Worm (Caenorhabditis elegans) whole organism, L4 larva: ENCODE results near the gene nsy-7.

ENCODE experiments used
- F10B5.3 ChIP-seq: sonication (generic microtip); optimal IDR thresholded peaks from 2 replicates; lab custom pipeline; 2016; ENCODE audit warnings: mild to moderate bottlenecking, missing genetic modification characterization, missing compliant biosample characterization
- F49E8.2 ChIP-seq: sonication (generic microtip); optimal IDR thresholded peaks from 2 replicates; lab custom pipeline; 2016; ENCODE audit warnings: missing compliant biosample characterization, mild to moderate bottlenecking, missing genetic modification characterization, borderline replicate concordance
- T26A8.4 ChIP-seq: fragments of 200-800 bp; sonication (Bioruptor generic); IDR thresholded peaks from 2 replicates; pipeline ENCODE4 v1.3.6; 2022; ENCODE audit warnings: missing genetic modification characterization, missing compliant biosample characterization
- aha-1 ChIP-seq: fragments of 150-350 bp; peaks from one replicate; lab custom pipeline; 2014; ENCODE audit warnings: missing biosample characterization, missing genetic modification characterization
- aly-2 ChIP-seq: sonication (generic microtip); optimal IDR thresholded peaks from 2 replicates; lab custom pipeline; 2018; ENCODE audit warnings: missing biosample characterization, missing genetic modification characterization
- ceh-28 ChIP-seq: fragments of 150-350 bp; optimal IDR thresholded peaks from 2 replicates; lab custom pipeline; 2014; ENCODE audit warnings: missing biosample characterization, missing genetic modification reagents, missing genetic modification characterization
- ceh-62 ChIP-seq: sonication (generic microtip); optimal IDR thresholded peaks from 2 replicates; lab custom pipeline; 2017; ENCODE audit warnings: missing biosample characterization, missing genetic modification characterization
- ceh-82 ChIP-seq: sonication (generic microtip); optimal IDR thresholded peaks from 2 replicates; lab custom pipeline; 2017; ENCODE audit warnings: missing biosample characterization, missing genetic modification characterization
- ces-1 ChIP-seq: fragments of 150-350 bp; sonication (generic microtip); optimal IDR thresholded peaks from 4 replicates; lab custom pipeline; 2014; ENCODE audit warnings: missing biosample characterization, missing genetic modification reagents, missing genetic modification characterization
- ctbp-1 ChIP-seq: fragments of 200-800 bp; sonication (Bioruptor generic); IDR thresholded peaks from 2 replicates; pipeline ENCODE4 v1.3.6; 2022; ENCODE audit warnings: missing genetic modification reagents, missing genetic modification characterization, missing compliant biosample characterization
- daf-19 ChIP-seq: fragments of 200-800 bp; sonication (Bioruptor generic); conservative IDR thresholded peaks from 2 replicates; pipeline ENCODE4 v1.3.6; 2022; ENCODE audit warnings: missing genetic modification characterization, missing compliant biosample characterization
- daf-8 ChIP-seq: fragments of 200-800 bp; sonication (Bioruptor generic); IDR thresholded peaks from 2 replicates; pipeline ENCODE4 v1.3.6; 2022; ENCODE audit warnings: missing genetic modification characterization, missing compliant biosample characterization
- dmd-6 ChIP-seq: fragments of 200-800 bp; sonication (Bioruptor generic); IDR thresholded peaks from 2 replicates; pipeline ENCODE4 v1.3.6; 2022; ENCODE audit warnings: missing genetic modification reagents, missing genetic modification characterization, missing compliant biosample characterization
- dmd-8 ChIP-seq: fragments of 200-800 bp; sonication (Bioruptor generic); IDR thresholded peaks from 2 replicates; pipeline ENCODE4 v1.3.6; 2022; ENCODE audit warnings: missing genetic modification characterization, missing compliant biosample characterization
- fkh-10 ChIP-seq: fragments of 150-350 bp; optimal IDR thresholded peaks from 2 replicates; lab custom pipeline; 2014; ENCODE audit warnings: missing biosample characterization, missing genetic modification reagents, missing genetic modification characterization
- gei-8 ChIP-seq: fragments of 200-800 bp; sonication (Bioruptor generic); optimal IDR thresholded peaks from 2 replicates; lab custom pipeline; 2018; ENCODE audit warnings: mild to moderate bottlenecking, missing genetic modification characterization, missing compliant biosample characterization
- hif-1 ChIP-seq, 2 experiments: sonication (generic microtip); optimal IDR thresholded peaks; 2 replicates each; lab custom pipeline; 2016 to 2017; ENCODE audit warnings: missing compliant biosample characterization in 2 of 2, missing genetic modification characterization in 2 of 2, missing genetic modification reagents in 2 of 2, missing genotype in 2 of 2, mild to moderate bottlenecking in 1 of 2
- hlh-30 ChIP-seq: sonication (generic microtip); optimal IDR thresholded peaks from 2 replicates; lab custom pipeline; 2017; ENCODE audit warnings: antibody characterized with exemption, mild to moderate bottlenecking, missing genetic modification characterization, missing compliant biosample characterization; ENCODE audit not compliant: insufficient read depth
- hmg-1.1 ChIP-seq: fragments of 200-800 bp; sonication (Bioruptor generic); IDR thresholded peaks from 2 replicates; pipeline ENCODE4 v1.3.6; 2022; ENCODE audit warnings: missing genetic modification reagents, missing genetic modification characterization, missing compliant biosample characterization
- lin-15B ChIP-seq: fragments of 150-350 bp; sonication (generic microtip); optimal IDR thresholded peaks from 3 replicates; lab custom pipeline; 2014; ENCODE audit warnings: missing biosample characterization, missing genetic modification characterization
- lir-3 ChIP-seq: sonication (generic microtip); optimal IDR thresholded peaks from 2 replicates; lab custom pipeline; 2016; ENCODE audit warnings: mild to moderate bottlenecking, missing genetic modification characterization, missing compliant biosample characterization
- lsy-2 ChIP-seq, 2 experiments: fragments of 150-350 bp in 1 of 2; sonication (generic microtip) in 1 of 2; optimal IDR thresholded peaks; 2 replicates each; lab custom pipeline; 2014 to 2017; ENCODE audit warnings: missing biosample characterization in 2 of 2, missing genetic modification characterization in 2 of 2
- madf-9 ChIP-seq: fragments of 200-800 bp; sonication (Bioruptor generic); conservative IDR thresholded peaks from 2 replicates; pipeline ENCODE4 v1.3.6; 2022; ENCODE audit warnings: missing genetic modification reagents, missing genetic modification characterization, missing compliant biosample characterization
- mdl-1 ChIP-seq, 2 experiments: fragments of 150-350 bp in 1 of 2; sonication (generic microtip) in 1 of 2; optimal IDR thresholded peaks; 2 replicates each; lab custom pipeline; 2014 to 2017; ENCODE audit warnings: missing biosample characterization in 2 of 2, missing genetic modification characterization in 2 of 2
- mep-1 ChIP-seq: fragments of 150-350 bp; sonication (generic microtip); optimal IDR thresholded peaks from 3 replicates; lab custom pipeline; 2014; ENCODE audit warnings: missing biosample characterization, missing genetic modification characterization
- mxl-3 ChIP-seq: fragments of 200-800 bp; sonication (Bioruptor generic); optimal IDR thresholded peaks from 2 replicates; lab custom pipeline; 2018; ENCODE audit warnings: mild to moderate bottlenecking, missing genetic modification characterization, missing compliant biosample characterization
- nhr-28 ChIP-seq: fragments of 150-350 bp; optimal IDR thresholded peaks from 2 replicates; lab custom pipeline; 2014; ENCODE audit warnings: missing biosample characterization, missing genetic modification characterization
- nhr-77 ChIP-seq: fragments of 150-350 bp; optimal IDR thresholded peaks from 2 replicates; lab custom pipeline; 2014; ENCODE audit warnings: missing biosample characterization, missing genetic modification characterization
- pqm-1 ChIP-seq: sonication (generic microtip); optimal IDR thresholded peaks from 2 replicates; lab custom pipeline; 2017; ENCODE audit warnings: missing biosample characterization, missing genetic modification characterization
- rbr-2 ChIP-seq: sonication (generic microtip); optimal IDR thresholded peaks from 2 replicates; lab custom pipeline; 2016; ENCODE audit warnings: missing genotype, missing genetic modification characterization, missing compliant biosample characterization
- saeg-2 ChIP-seq: fragments of 200-800 bp; sonication (Bioruptor generic); IDR thresholded peaks from 2 replicates; pipeline ENCODE4 v1.3.6; 2022; ENCODE audit warnings: missing genetic modification reagents, missing genetic modification characterization, missing compliant biosample characterization
- sdz-12 ChIP-seq: fragments of 200-800 bp; sonication (Bioruptor generic); optimal IDR thresholded peaks from 2 replicates; lab custom pipeline; 2018; ENCODE audit warnings: mild to moderate bottlenecking, missing genetic modification characterization, missing compliant biosample characterization
- set-16 ChIP-seq: fragments of 200-800 bp; sonication (Bioruptor generic); IDR thresholded peaks from 2 replicates; pipeline ENCODE4 v1.3.6; 2022; ENCODE audit warnings: missing genetic modification reagents, missing genetic modification characterization, missing compliant biosample characterization
- tra-1 ChIP-seq: fragments of 200-800 bp; sonication (Bioruptor generic); IDR thresholded peaks from 2 replicates; pipeline ENCODE4 v1.3.6; 2022; ENCODE audit warnings: missing genetic modification reagents, missing genetic modification characterization, missing compliant biosample characterization
- unc-130 ChIP-seq: sonication (generic microtip); optimal IDR thresholded peaks from 2 replicates; lab custom pipeline; 2016; ENCODE audit warnings: missing genetic modification reagents, missing genetic modification characterization, missing compliant biosample characterization
- unc-62 ChIP-seq, 3 experiments: fragments of 150-350 bp in 1 of 3; sonication (generic microtip); optimal IDR thresholded peaks in 2 of 3; peaks in 1 of 3; 1 replicate in 1 of 3; 2 replicates in 2 of 3; lab custom pipeline; 2014 to 2017; ENCODE audit warnings: missing biosample characterization in 3 of 3, missing genetic modification characterization in 3 of 3, missing genetic modification reagents in 3 of 3, missing genotype in 1 of 3

The nsy-7 gene

ce11 chrIV:8040610-8041317, 45.7 kb downstream of the nsy-7 start (continued):
- TF ChIP-seq F10B5.3 (tag; lab: Kevin White, UChicago) (no peak), lsy-2 (tag; optimal IDR thresholded peaks at IDR 0.05; lab: Kevin White, UChicago) (peak in 1 of 2 experiments; percentile 26), unc-130 (GFP tag; lab: Kevin White, UChicago) (no peak), aly-2 (no peak), sdz-12 (GFP tag; lab: Kevin White, UChicago) (no peak), T26A8.4 (no peak), madf-9 (no peak), saeg-2 (GFP tag; lab: Robert Waterston, UW) (no peak), aha-1 (peak; percentile 80), tra-1 (GFP tag; lab: Robert Waterston, UW) (no peak), ceh-82 (tag; lab: Kevin White, UChicago) (no peak), set-16 (no peak), hif-1 (tag; optimal IDR thresholded peaks at IDR 0.05; lab: Kevin White, UChicago) (no peak), dmd-8 (GFP tag; lab: Robert Waterston, UW) (no peak), ceh-28 (tag; lab: Kevin White, UChicago) (no peak), ces-1 (no peak), lin-15B (tag; lab: Kevin White, UChicago) (no peak), fkh-10 (peak; percentile 89), mdl-1 (tag; optimal IDR thresholded peaks at IDR 0.05; lab: Kevin White, UChicago) (peak in 1 of 2 experiments; percentile 10), rbr-2 (tag; lab: Kevin White, UChicago) (peak; percentile 43), ctbp-1 (peak; percentile 71; the same call in 1 of the 2 replicates)
- TF ChIP-seq, all 104 proteins: peak for 9

- TF ChIP-seq mxl-3 (GFP tag; lab: Kevin White, UChicago) (peak; percentile 2), nhr-28 (tag; lab: Kevin White, UChicago) (peak; percentile 77), dmd-6 (GFP tag; lab: Robert Waterston, UW) (peak; percentile 33; the same call in 1 of the 2 replicates), mdl-1 (tag; optimal IDR thresholded peaks at IDR 0.05; lab: Kevin White, UChicago) (peak in 1 of 2 experiments; percentile 40), mep-1 (tag; lab: Kevin White, UChicago) (peak; percentile 34), ceh-62 (tag; lab: Kevin White, UChicago) (no peak), daf-19 (GFP tag; lab: Robert Waterston, UW) (no peak), unc-62 (GFP tag; optimal IDR thresholded peaks at IDR 0.05 in 1 of 2; lab: Kevin White, UChicago) (peak in 1 of 2 experiments; percentile 73), unc-62 (tag; optimal IDR thresholded peaks at IDR 0.05; lab: Kevin White, UChicago) (no peak), lir-3 (tag; lab: Kevin White, UChicago) (no peak), daf-8 (GFP tag; lab: Robert Waterston, UW) (no peak), nhr-77 (peak; percentile 17), hlh-30 (tag; lab: Kevin White, UChicago) (peak; percentile 10), lsy-2 (tag; optimal IDR thresholded peaks at IDR 0.05; lab: Kevin White, UChicago) (peak in 1 of 2 experiments; percentile 12)
- TF ChIP-seq, all 104 proteins: peak for 9
These were observed 50.0 kb downstream of the nsy-7 start for ce11 chrIV:8036492-8036891.

- TF ChIP-seq unc-62 (GFP tag; optimal IDR thresholded peaks at IDR 0.05 in 1 of 2; lab: Kevin White, UChicago): peak in 1 of 2 experiments; percentile 11
- no peak for TF ChIP-seq unc-62 (tag; optimal IDR thresholded peaks at IDR 0.05; lab: Kevin White, UChicago)
- TF ChIP-seq hmg-1.1 (GFP tag; lab: Robert Waterston, UW): no peak
- no peak for TF ChIP-seq F49E8.2 (tag; lab: Kevin White, UChicago)
- peak; percentile 61 for TF ChIP-seq pqm-1 (tag; lab: Kevin White, UChicago)
- no peak for TF ChIP-seq gei-8 (GFP tag; lab: Kevin White, UChicago)
These were observed 52.3 kb downstream of the nsy-7 start for ce11 chrIV:8034182-8034581.
